Worm (Caenorhabditis elegans) whole organism, midembryonic: Measurements from ENCODE around the gene R144.10.

Experiments used
- flt-1 ChIP-seq: fragments of 200-800 bp; sonication (Bioruptor generic); IDR thresholded peaks from 2 replicates; pipeline ENCODE4 v1.3.6; 2022; ENCODE audit warnings: missing genetic modification characterization, missing compliant biosample characterization
- klf-2 ChIP-seq: fragments of 200-800 bp; sonication (Bioruptor generic); conservative IDR thresholded peaks from 2 replicates; pipeline ENCODE4 v1.3.6; 2022; ENCODE audit warnings: missing genetic modification reagents, missing genetic modification characterization, missing compliant biosample characterization
- med-1 ChIP-seq: sonication (generic microtip); optimal IDR thresholded peaks from 2 replicates; lab custom pipeline; 2017; ENCODE audit warnings: missing genetic modification characterization, mild to moderate bottlenecking, missing compliant biosample characterization, antibody characterized with exemption, missing genetic modification reagents; ENCODE audit not compliant: insufficient read depth
- ref-1 ChIP-seq: fragments of 200-800 bp; sonication (Bioruptor generic); conservative IDR thresholded peaks from 2 replicates; pipeline ENCODE4 v1.3.6; 2022; ENCODE audit warnings: missing genetic modification reagents, missing genetic modification characterization, missing compliant biosample characterization

DNA sequence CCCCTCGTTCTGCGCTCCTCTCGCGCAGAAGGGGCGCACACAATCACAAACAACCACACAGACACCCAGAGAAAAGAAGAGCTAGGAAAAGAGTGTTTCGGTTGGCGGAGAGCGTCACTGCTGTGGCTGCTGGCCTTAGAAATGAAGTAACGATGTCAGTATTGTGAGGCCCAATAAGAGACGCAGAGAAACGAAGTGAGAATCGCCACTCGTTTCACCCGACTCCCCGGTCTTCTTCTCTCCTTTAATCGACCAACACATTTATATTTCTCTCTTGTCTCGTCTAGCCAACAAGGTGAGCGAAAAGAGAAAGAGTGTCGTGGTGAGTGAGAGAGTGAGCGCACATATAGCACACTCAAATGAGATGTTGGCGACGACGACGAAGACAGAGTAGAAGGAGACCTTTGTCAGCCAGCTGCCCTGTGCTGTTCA, 11.8 kb upstream of the R144.10 start:
- TF ChIP-seq ref-1 (GFP tag; lab: Robert Waterston, UW) (no peak), med-1 (GFP tag; lab: Kevin White, UChicago) (no peak), klf-2 (GFP tag; lab: Robert Waterston, UW) (no peak), flt-1 (GFP tag; lab: Robert Waterston, UW) (peak; percentile 82; the same call in 1 of the 2 replicates)
